Fruit fly (Drosophila melanogaster) whole organism, wandering third instar larva: ENCODE data around the gene Notum.
A peak's percentile ranks its signal among the peaks of the same experiment; 100 is the strongest.

Source experiments
- Abd-B ChIP-seq: fragments of >200 bp; optimal IDR thresholded peaks from 2 replicates; lab custom pipeline; 2017; ENCODE audit warnings: missing biosample characterization, missing genetic modification characterization
- CG32264 ChIP-seq: fragments of 200-800 bp; sonication (Bioruptor generic); optimal IDR thresholded peaks from 2 replicates; lab custom pipeline; 2016; ENCODE audit warnings: missing biosample characterization, missing genetic modification characterization
- CG9705 ChIP-seq: fragments of 200-800 bp; sonication (Bioruptor generic); optimal IDR thresholded peaks from 2 replicates; lab custom pipeline; 2018; ENCODE audit warnings: missing biosample characterization, mild to moderate bottlenecking, missing genetic modification characterization
- CrebA ChIP-seq: fragments of 200-800 bp; sonication (Bioruptor generic); optimal IDR thresholded peaks from 2 replicates; lab custom pipeline; 2016; ENCODE audit warnings: missing biosample characterization, mild to moderate bottlenecking, missing genetic modification characterization, borderline replicate concordance
- Dfd ChIP-seq: fragments of >200 bp; optimal IDR thresholded peaks from 2 replicates; lab custom pipeline; 2017; ENCODE audit warnings: missing biosample characterization, missing genetic modification characterization
- Dif ChIP-seq: fragments of 200-275, 200-300 bp; sonication (Bioruptor generic); optimal IDR thresholded peaks from 2 replicates; lab custom pipeline; 2018; ENCODE audit warnings: missing biosample characterization, missing genetic modification characterization; ENCODE audit not compliant: partially characterized antibody
- GATAd ChIP-seq: sonication (Bioruptor generic); optimal IDR thresholded peaks from 2 replicates; lab custom pipeline; 2016; ENCODE audit warnings: missing biosample characterization, missing genetic modification characterization
- HLH106 ChIP-seq: fragments of 200-800 bp; optimal IDR thresholded peaks from 3 replicates; lab custom pipeline; 2019; ENCODE audit warnings: missing biosample characterization, mild to moderate bottlenecking, missing genetic modification characterization, moderate library complexity
- Hnf4 ChIP-seq: fragments of 200-800 bp; sonication (Bioruptor generic); optimal IDR thresholded peaks from 2 replicates; lab custom pipeline; 2016; ENCODE audit warnings: missing biosample characterization, mild to moderate bottlenecking, missing genetic modification characterization
- Hr78 ChIP-seq: fragments of >200 bp; optimal IDR thresholded peaks from 2 replicates; lab custom pipeline; 2017; ENCODE audit warnings: missing biosample characterization, missing genetic modification characterization
- Hr83 ChIP-seq: fragments of 200-300 bp; sonication (Bioruptor generic); optimal IDR thresholded peaks from 2 replicates; lab custom pipeline; 2016; ENCODE audit warnings: missing biosample characterization, mild to moderate bottlenecking, missing genetic modification characterization, moderate library complexity; ENCODE audit not compliant: poor library complexity, severe bottlenecking
- Jra ChIP-seq: sonication (Bioruptor generic); optimal IDR thresholded peaks from 2 replicates; lab custom pipeline; 2016; ENCODE audit warnings: missing biosample characterization, missing genetic modification characterization
- Mio ChIP-seq: sonication (Bioruptor generic); optimal IDR thresholded peaks from 2 replicates; lab custom pipeline; 2016; ENCODE audit warnings: missing biosample characterization, missing genetic modification characterization
- Myc ChIP-seq: fragments of >200 bp; optimal IDR thresholded peaks from 2 replicates; lab custom pipeline; 2017
- N ChIP-seq: fragments of >200 bp; optimal IDR thresholded peaks from 2 replicates; lab custom pipeline; 2018; ENCODE audit warnings: missing biosample characterization, missing external identifiers, missing genetic modification characterization
- OdsH ChIP-seq: fragments of 200-800 bp; sonication (Bioruptor generic); optimal IDR thresholded peaks from 2 replicates; lab custom pipeline; 2016; ENCODE audit warnings: missing biosample characterization, mild to moderate bottlenecking, missing genetic modification characterization
- Rel ChIP-seq, 2 experiments: fragments of 200-800 bp; sonication (Bioruptor generic) in 1 of 2; optimal IDR thresholded peaks; 2 replicates in 1 of 2; 3 replicates in 1 of 2; lab custom pipeline; 2016 to 2019; ENCODE audit warnings: mild to moderate bottlenecking in 2 of 2, missing biosample characterization in 2 of 2, missing genetic modification characterization in 2 of 2, moderate library complexity in 1 of 2
- Sp1 ChIP-seq: fragments of 200-800 bp; sonication (Bioruptor generic); optimal IDR thresholded peaks from 3 replicates; lab custom pipeline; 2019; ENCODE audit warnings: missing biosample characterization, mild to moderate bottlenecking, missing genetic modification characterization, moderate library complexity
- Vsx2 ChIP-seq: fragments of 200-300, 225-300 bp; sonication (Bioruptor generic); optimal IDR thresholded peaks from 2 replicates; lab custom pipeline; 2018; ENCODE audit warnings: missing biosample characterization, missing genetic modification characterization; ENCODE audit not compliant: partially characterized antibody
- br ChIP-seq: fragments of 200-800 bp; sonication (Bioruptor generic); optimal IDR thresholded peaks from 2 replicates; lab custom pipeline; 2016; ENCODE audit warnings: missing biosample characterization, missing genetic modification characterization
- brk ChIP-seq: fragments of 200-800 bp; sonication (Bioruptor generic); optimal IDR thresholded peaks from 2 replicates; lab custom pipeline; 2016; ENCODE audit warnings: missing biosample characterization, mild to moderate bottlenecking, missing genetic modification characterization
- dl ChIP-seq, 2 experiments: fragments of 175-275, 200-275 bp in 1 of 2; fragments of 200-275 bp in 1 of 2; sonication (Bioruptor generic); optimal IDR thresholded peaks; lab custom pipeline; 2018; ENCODE audit warnings: mild to moderate bottlenecking in 2 of 2, missing biosample characterization in 2 of 2, missing genetic modification characterization in 2 of 2, moderate library complexity in 2 of 2; ENCODE audit not compliant: partially characterized antibody in 2 of 2, insufficient read depth in 1 of 2
- dmrt93B ChIP-seq: fragments of 200-800 bp; sonication (Bioruptor generic); optimal IDR thresholded peaks from 2 replicates; lab custom pipeline; 2018; ENCODE audit warnings: missing biosample characterization, mild to moderate bottlenecking, missing genetic modification characterization
- dsf ChIP-seq: sonication (Bioruptor generic); optimal IDR thresholded peaks from 2 replicates; lab custom pipeline; 2016; ENCODE audit warnings: missing biosample characterization, missing genetic modification characterization, borderline replicate concordance
- ey ChIP-seq: fragments of 200-800 bp; sonication (Bioruptor generic); optimal IDR thresholded peaks from 2 replicates; lab custom pipeline; 2016; ENCODE audit warnings: missing biosample characterization, missing genetic modification characterization
- foxo ChIP-seq, 2 experiments: fragments of 200-800 bp; sonication (Bioruptor generic); optimal IDR thresholded peaks; 2 replicates in 1 of 2; 3 replicates in 1 of 2; lab custom pipeline; 2016 to 2017; ENCODE audit warnings: missing biosample characterization in 2 of 2, missing genetic modification characterization in 2 of 2
- fru ChIP-seq: fragments of 200-800 bp; sonication (Bioruptor generic); optimal IDR thresholded peaks from 3 replicates; lab custom pipeline; 2016; ENCODE audit warnings: missing biosample characterization, mild to moderate bottlenecking, missing genetic modification characterization
- h ChIP-seq: fragments of 200-800 bp; sonication (Bioruptor generic); optimal IDR thresholded peaks from 3 replicates; lab custom pipeline; 2016; ENCODE audit warnings: missing biosample characterization, mild to moderate bottlenecking, missing genetic modification characterization
- jim ChIP-seq: fragments of 175-275, 200-325 bp; sonication (Bioruptor generic); optimal IDR thresholded peaks from 2 replicates; lab custom pipeline; 2016; ENCODE audit warnings: missing biosample characterization, mild to moderate bottlenecking, missing genetic modification characterization
- lola ChIP-seq: fragments of >200 bp; optimal IDR thresholded peaks from 2 replicates; lab custom pipeline; 2017; ENCODE audit warnings: missing biosample characterization, missing genetic modification characterization
- pan ChIP-seq: fragments of >200 bp; optimal IDR thresholded peaks from 2 replicates; lab custom pipeline; 2017
- psq ChIP-seq: fragments of 200-800 bp; sonication (Bioruptor generic); optimal IDR thresholded peaks from 3 replicates; lab custom pipeline; 2017; ENCODE audit warnings: missing biosample characterization, mild to moderate bottlenecking, missing genetic modification characterization, moderate library complexity
- rgr ChIP-seq: fragments of 200-800 bp; sonication (Bioruptor generic); optimal IDR thresholded peaks from 3 replicates; lab custom pipeline; 2016; ENCODE audit warnings: missing biosample characterization, mild to moderate bottlenecking, missing genetic modification characterization
- sage ChIP-seq: fragments of 200-800 bp; sonication (Bioruptor generic); optimal IDR thresholded peaks from 2 replicates; lab custom pipeline; 2016; ENCODE audit warnings: missing biosample characterization, mild to moderate bottlenecking, missing genetic modification characterization
- sv ChIP-seq: fragments of 200-800 bp; sonication (Bioruptor generic); optimal IDR thresholded peaks from 3 replicates; lab custom pipeline; 2016; ENCODE audit warnings: missing biosample characterization, missing genetic modification characterization
- tai ChIP-seq: sonication (Bioruptor generic); optimal IDR thresholded peaks from 2 replicates; lab custom pipeline; 2016; ENCODE audit warnings: missing biosample characterization, missing genetic modification characterization
- usp ChIP-seq: fragments of >200 bp; optimal IDR thresholded peaks from 2 replicates; lab custom pipeline; 2017; ENCODE audit warnings: missing biosample characterization, missing genetic modification characterization
- woc ChIP-seq: sonication (Bioruptor generic); optimal IDR thresholded peaks from 2 replicates; lab custom pipeline; 2016; ENCODE audit warnings: missing biosample characterization, mild to moderate bottlenecking, missing genetic modification characterization

Notum gene

dm6 chr3L:15982783-15983432 is 40.4 kb upstream of the Notum start, which contains the start of the genes brm and Arl1 (continued):
- TF ChIP-seq Hnf4 (GFP tag; lab: Kevin White, UChicago), result peak; percentile 94
- TF ChIP-seq ey, result peak; percentile 94
- no peak for TF ChIP-seq Hr78 (GFP tag; lab: Kevin White, UChicago)
- no peak for TF ChIP-seq N (GFP tag; lab: Kevin White, UChicago)
- no peak for TF ChIP-seq Vsx2 (GFP tag; lab: Kevin White, UChicago)
- TF ChIP-seq br (GFP tag; lab: Kevin White, UChicago), result peak; percentile 92
- peak; percentile 97 for TF ChIP-seq sv (GFP tag; lab: Kevin White, UChicago)
- no peak for TF ChIP-seq tai (GFP tag; lab: Kevin White, UChicago)
- peak; percentile 97 for TF ChIP-seq OdsH (GFP tag; lab: Kevin White, UChicago)
- peak; percentile 99 for TF ChIP-seq rgr (GFP tag; lab: Kevin White, UChicago)
- TF ChIP-seq dmrt93B (GFP tag; lab: Kevin White, UChicago), result peak; percentile 98
- peak; percentile 92 for TF ChIP-seq woc (GFP tag; lab: Kevin White, UChicago)

- no peak for TF ChIP-seq foxo (GFP tag; optimal IDR thresholded peaks at IDR 0.05; lab: Kevin White, UChicago)
- no peak for TF ChIP-seq Dfd
- no peak for TF ChIP-seq sage (GFP tag; lab: Kevin White, UChicago)
- TF ChIP-seq HLH106 (tag; lab: Kevin White, UChicago), result no peak
- no peak for TF ChIP-seq pan (lab: Kevin White, UChicago)
- no peak for TF ChIP-seq Hr78 (GFP tag; lab: Kevin White, UChicago)
- TF ChIP-seq Dif (GFP tag; lab: Kevin White, UChicago), result no peak
- TF ChIP-seq Hr83, result no peak
- no peak for TF ChIP-seq h (GFP tag; lab: Kevin White, UChicago)
- TF ChIP-seq lola, result no peak
- no peak for TF ChIP-seq brk (GFP tag; lab: Kevin White, UChicago)
- no peak for TF ChIP-seq OdsH (GFP tag; lab: Kevin White, UChicago)
- no peak for TF ChIP-seq Myc (lab: Kevin White, UChicago)
- no peak for TF ChIP-seq CG9705 (GFP tag; lab: Kevin White, UChicago)
- no peak for TF ChIP-seq Sp1 (GFP tag; lab: Kevin White, UChicago)
- TF ChIP-seq br (GFP tag; lab: Kevin White, UChicago), result no peak
- TF ChIP-seq Jra (GFP tag; lab: Kevin White, UChicago), result no peak
- no peak for TF ChIP-seq woc (GFP tag; lab: Kevin White, UChicago)
- TF ChIP-seq N (GFP tag; lab: Kevin White, UChicago), result no peak
- no peak for TF ChIP-seq tai (GFP tag; lab: Kevin White, UChicago)
- TF ChIP-seq, all 38 proteins: peak for 0
Observed at dm6 chr3L:15987635-15988034, 35.6 kb upstream of the Notum start, which contains the start of gene PolD1. PolD1 (minus strand) TSS chr3L:15987815.

- TF ChIP-seq HLH106 (tag; lab: Kevin White, UChicago), result no peak
- TF ChIP-seq foxo (GFP tag; optimal IDR thresholded peaks at IDR 0.05; lab: Kevin White, UChicago), result peak in 1 of 2 experiments; percentile 43
- peak; percentile 43 for TF ChIP-seq fru (GFP tag; lab: Kevin White, UChicago)
- no peak for TF ChIP-seq CrebA (GFP tag; lab: Kevin White, UChicago)
- no peak for TF ChIP-seq Dif (GFP tag; lab: Kevin White, UChicago)
- no peak for TF ChIP-seq dl (GFP tag; optimal IDR thresholded peaks at IDR 0.05; lab: Kevin White, UChicago; ENCODE audit: insufficient read depth in 1 of 2, partially characterized antibody in 2 of 2)
- TF ChIP-seq GATAd (GFP tag; lab: Kevin White, UChicago), result no peak
- no peak for TF ChIP-seq Dfd
- TF ChIP-seq Hr83, result no peak
- no peak for TF ChIP-seq Mio (GFP tag; lab: Kevin White, UChicago)
- no peak for TF ChIP-seq pan (lab: Kevin White, UChicago)
- peak; percentile 29 for TF ChIP-seq psq
- peak; percentile 35 for TF ChIP-seq OdsH (GFP tag; lab: Kevin White, UChicago)
- TF ChIP-seq sage (GFP tag; lab: Kevin White, UChicago), result no peak
- TF ChIP-seq CG32264, result no peak
- TF ChIP-seq Abd-B (GFP tag; lab: Kevin White, UChicago), result no peak
- no peak for TF ChIP-seq Hnf4 (GFP tag; lab: Kevin White, UChicago)
- no peak for TF ChIP-seq Jra (GFP tag; lab: Kevin White, UChicago)
- TF ChIP-seq Hr78 (GFP tag; lab: Kevin White, UChicago), result no peak
- TF ChIP-seq usp (GFP tag; lab: Kevin White, UChicago), result no peak
- peak; percentile 45 for TF ChIP-seq woc (GFP tag; lab: Kevin White, UChicago)
- no peak for TF ChIP-seq lola
- TF ChIP-seq jim (GFP tag; lab: Kevin White, UChicago), result no peak
- TF ChIP-seq dmrt93B (GFP tag; lab: Kevin White, UChicago), result no peak
- no peak for TF ChIP-seq Sp1 (GFP tag; lab: Kevin White, UChicago)
- TF ChIP-seq dsf (GFP tag; lab: Kevin White, UChicago), result peak; percentile 52
- TF ChIP-seq N (GFP tag; lab: Kevin White, UChicago), result no peak
- no peak for TF ChIP-seq Rel (GFP tag; optimal IDR thresholded peaks at IDR 0.05; lab: Kevin White, UChicago)
- peak; percentile 99 for TF ChIP-seq Rel (tag; optimal IDR thresholded peaks at IDR 0.05; lab: Kevin White, UChicago)
- TF ChIP-seq ey, result peak; percentile 26
- TF ChIP-seq sv (GFP tag; lab: Kevin White, UChicago), result peak; percentile 8
- TF ChIP-seq rgr (GFP tag; lab: Kevin White, UChicago), result peak; percentile 47
- peak; percentile 35 for TF ChIP-seq h (GFP tag; lab: Kevin White, UChicago)
- TF ChIP-seq br (GFP tag; lab: Kevin White, UChicago), result peak; percentile 9
- TF ChIP-seq Myc (lab: Kevin White, UChicago), result peak; percentile 25
Observed at dm6 chr3L:15988039-15988546, 35.2 kb upstream of the Notum start, which contains the start of gene Hip14. Hip14 (plus strand) TSS chr3L:15988236.
